Fruit fly (Drosophila melanogaster): Measurements from ENCODE around the gene Ir87a.

dm6 chr3R:13379675-13380074 is 40.4 kb upstream of the Ir87a start, which contains the start of the genes CG9813 and CG8870:
- TF ChIP-seq ovo (GFP tag; optimal IDR thresholded peaks at IDR 0.05), result no peak
- TF ChIP-seq CG14711 (tag; optimal IDR thresholded peaks at IDR 0.05), result no peak
- TF ChIP-seq CG7101 (tag; optimal IDR thresholded peaks at IDR 0.05), result no peak
- TF ChIP-seq CG7045 (GFP tag; optimal IDR thresholded peaks at IDR 0.05), result no peak
- no peak for TF ChIP-seq Hr96 (GFP tag; optimal IDR thresholded peaks at IDR 0.05)
